Worm (Caenorhabditis elegans) whole organism, L4/young adult: Measurements from ENCODE around the gene C03A3.3.

Experiments used
- W03F9.2 ChIP-seq: fragments of 150-350 bp; optimal IDR thresholded peaks from 2 replicates; lab custom pipeline; 2014; ENCODE audit warnings: missing biosample characterization, missing genetic modification characterization
- him-1 ChIP-seq: sonication (generic microtip); optimal IDR thresholded peaks from 2 replicates; lab custom pipeline; 2016; ENCODE audit warnings: missing genotype, missing genetic modification reagents, missing genetic modification characterization, missing compliant biosample characterization

DNA sequence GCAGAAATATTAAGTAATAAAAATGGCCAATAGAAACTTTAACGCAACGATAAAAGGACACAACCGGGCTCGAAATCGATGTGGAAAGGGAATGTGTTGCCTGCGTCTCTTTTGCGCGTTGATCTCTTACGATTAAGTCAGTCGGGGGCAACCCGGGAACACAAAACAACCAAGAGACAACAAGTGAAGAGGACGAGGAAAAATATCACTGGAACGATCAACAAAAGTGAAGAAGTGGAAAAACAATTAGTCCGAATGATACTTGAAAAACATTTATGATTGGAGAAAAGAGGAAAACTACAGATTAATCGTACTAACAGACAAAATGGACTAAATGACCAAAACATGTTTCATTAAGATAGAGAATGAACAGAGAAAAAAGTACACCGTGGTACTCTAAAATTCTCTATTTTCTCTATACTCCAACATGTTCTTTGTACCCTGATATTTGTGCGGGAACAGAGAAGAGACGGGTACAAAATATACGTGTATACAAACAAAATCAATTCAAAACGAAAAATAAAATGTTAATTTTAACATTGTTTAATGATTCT, 41.5 kb upstream of the C03A3.3 start, which contains the start of gene F08G12.5:
- TF ChIP-seq him-1 (tag; lab: Kevin White, UChicago): no peak
- no peak for TF ChIP-seq W03F9.2 (tag; lab: Kevin White, UChicago)
